Fruit fly (Drosophila melanogaster) whole organism, embryonic: ENCODE measurements around the gene CG31717.
A peak's percentile ranks its signal among the peaks of the same experiment; 100 is the strongest.

Experiments
- Asciz ChIP-seq: fragments of 200-800 bp; sonication (Bioruptor generic); optimal IDR thresholded peaks from 2 replicates; lab custom pipeline; 2017; ENCODE audit warnings: missing biosample characterization, mild to moderate bottlenecking, missing genetic modification characterization, missing genetic modification reagents
- Atf6 ChIP-seq: fragments of 200-800 bp; sonication (Bioruptor generic); IDR thresholded peaks from 2 replicates; pipeline ENCODE4 v1.3.6; 2022; ENCODE audit warnings: missing biosample characterization, missing genetic modification characterization
- B-H1 ChIP-seq: fragments of 200-800 bp; sonication (Bioruptor generic); IDR thresholded peaks from 3 replicates; pipeline ENCODE4 v1.3.6; 2022; ENCODE audit warnings: missing biosample characterization, missing genetic modification characterization
- CG10267 ChIP-seq: fragments of 200-800 bp; sonication (Bioruptor generic); optimal IDR thresholded peaks from 2 replicates; lab custom pipeline; 2018; ENCODE audit warnings: missing biosample characterization, mild to moderate bottlenecking, missing genetic modification characterization, moderate library complexity
- CG10431 ChIP-seq: fragments of 200-800 bp; sonication (Bioruptor generic); optimal IDR thresholded peaks from 3 replicates; lab custom pipeline; 2018; ENCODE audit warnings: missing biosample characterization, mild to moderate bottlenecking, missing genetic modification characterization
- CG10979 ChIP-seq: fragments of 200-800 bp; sonication (Bioruptor generic); optimal IDR thresholded peaks from 2 replicates; lab custom pipeline; 2018; ENCODE audit warnings: missing biosample characterization, mild to moderate bottlenecking, missing genetic modification characterization, moderate library complexity
- CG11695 ChIP-seq: fragments of 200-800 bp; sonication (Bioruptor generic); IDR thresholded peaks from 3 replicates; pipeline ENCODE4 v1.3.6; 2022; ENCODE audit warnings: missing biosample characterization, missing genetic modification characterization
- CG12104 ChIP-seq: fragments of 200-800 bp; sonication (Bioruptor generic); optimal IDR thresholded peaks from 3 replicates; lab custom pipeline; 2016; ENCODE audit warnings: missing biosample characterization, missing genetic modification characterization
- CG15601 ChIP-seq: fragments of 200-800 bp; sonication (Bioruptor generic); optimal IDR thresholded peaks from 3 replicates; lab custom pipeline; 2019; ENCODE audit warnings: missing biosample characterization, mild to moderate bottlenecking, missing genetic modification characterization, moderate library complexity
- CG15696 ChIP-seq: fragments of 200-800 bp; sonication (Bioruptor generic); optimal IDR thresholded peaks from 2 replicates; lab custom pipeline; 2019; ENCODE audit warnings: missing biosample characterization, mild to moderate bottlenecking, missing genetic modification characterization, moderate library complexity
- CG16815 ChIP-seq: fragments of 200-800 bp; sonication (Bioruptor generic); optimal IDR thresholded peaks from 3 replicates; lab custom pipeline; 2017; ENCODE audit warnings: missing biosample characterization, mild to moderate bottlenecking, missing genetic modification characterization
- CG17186 ChIP-seq: fragments of 200-800 bp; sonication (Bioruptor generic); optimal IDR thresholded peaks from 3 replicates; lab custom pipeline; 2017; ENCODE audit warnings: missing biosample characterization, missing genetic modification reagents, missing genetic modification characterization
- CG17328 ChIP-seq: fragments of 200-800 bp; sonication (Bioruptor generic); IDR thresholded peaks from 2 replicates; pipeline ENCODE4 v1.3.6; 2022; ENCODE audit warnings: missing biosample characterization, missing genetic modification characterization
- CG17802 ChIP-seq: fragments of 200-800 bp; sonication (Bioruptor generic); optimal IDR thresholded peaks from 2 replicates; lab custom pipeline; 2018; ENCODE audit warnings: missing biosample characterization, mild to moderate bottlenecking, missing genetic modification characterization, moderate library complexity
- CG18262 ChIP-seq: fragments of 200-800 bp; optimal IDR thresholded peaks from 3 replicates; lab custom pipeline; 2019; ENCODE audit warnings: missing biosample characterization, mild to moderate bottlenecking, missing genetic modification characterization, moderate library complexity
- CG18764 ChIP-seq: fragments of 200-800 bp; sonication (Bioruptor generic); optimal IDR thresholded peaks from 3 replicates; lab custom pipeline; 2016; ENCODE audit warnings: missing biosample characterization, missing genetic modification characterization
- CG2712 ChIP-seq: fragments of 200-800 bp; optimal IDR thresholded peaks from 3 replicates; lab custom pipeline; 2019; ENCODE audit warnings: missing biosample characterization, mild to moderate bottlenecking, missing genetic modification characterization, moderate library complexity
- CG2875 ChIP-seq: fragments of 200-800 bp; sonication (Bioruptor generic); optimal IDR thresholded peaks from 2 replicates; lab custom pipeline; 2017; ENCODE audit warnings: missing biosample characterization, mild to moderate bottlenecking, missing genetic modification characterization, missing genetic modification reagents
- CG3065 ChIP-seq: fragments of 200-800 bp; sonication (Bioruptor generic); optimal IDR thresholded peaks from 2 replicates; lab custom pipeline; 2016; ENCODE audit warnings: missing biosample characterization, missing genetic modification characterization
- CG32767 ChIP-seq: fragments of 200-800 bp; sonication (Bioruptor generic); IDR thresholded peaks from 2 replicates; pipeline ENCODE4 v1.3.6; 2022; ENCODE audit warnings: missing biosample characterization, missing genetic modification characterization
- CG5953 ChIP-seq: fragments of 200-800 bp; sonication (Bioruptor generic); IDR thresholded peaks from 2 replicates; pipeline ENCODE4 v1.3.6; 2022; ENCODE audit warnings: missing biosample characterization, missing genetic modification characterization
- CG6254 ChIP-seq: fragments of 200-800 bp; sonication (Bioruptor generic); optimal IDR thresholded peaks from 3 replicates; lab custom pipeline; 2017; ENCODE audit warnings: mild to moderate bottlenecking, missing biosample characterization, missing genetic modification reagents, missing genetic modification characterization
- CG6689 ChIP-seq: fragments of 200-800 bp; sonication (Bioruptor generic); IDR thresholded peaks from 2 replicates; pipeline ENCODE4 v1.3.6; 2022; ENCODE audit warnings: missing biosample characterization, missing genetic modification characterization
- CG8388 ChIP-seq: fragments of 200-800 bp; sonication (Bioruptor generic); optimal IDR thresholded peaks from 2 replicates; lab custom pipeline; 2019; ENCODE audit warnings: missing biosample characterization, mild to moderate bottlenecking, missing genetic modification characterization, moderate library complexity
- D19B ChIP-seq: fragments of 200-800 bp; sonication (Bioruptor generic); optimal IDR thresholded peaks from 2 replicates; lab custom pipeline; 2017; ENCODE audit warnings: missing biosample characterization, mild to moderate bottlenecking, missing genetic modification characterization
- Drgx ChIP-seq: fragments of 200-800 bp; sonication (Bioruptor generic); IDR thresholded peaks from 2 replicates; pipeline ENCODE4 v1.3.6; 2022; ENCODE audit warnings: missing biosample characterization, missing genetic modification characterization
- Gug ChIP-seq: fragments of 200-800 bp; sonication (Bioruptor generic); IDR thresholded peaks from 4 replicates; pipeline ENCODE4 v1.3.6; 2022; ENCODE audit warnings: missing biosample characterization, missing genetic modification characterization
- HLH3B ChIP-seq: fragments of 200-800 bp; sonication (Bioruptor generic); IDR thresholded peaks from 2 replicates; pipeline ENCODE4 v1.3.6; 2022; ENCODE audit warnings: missing biosample characterization, missing genetic modification characterization
- Pdp1 ChIP-seq, 2 experiments: fragments of 200-800 bp; sonication (Bioruptor generic); optimal IDR thresholded peaks; 3 replicates each; lab custom pipeline; 2016; ENCODE audit warnings: missing biosample characterization in 2 of 2, missing genetic modification characterization in 2 of 2, mild to moderate bottlenecking in 1 of 2, moderate library complexity in 1 of 2
- ara ChIP-seq: fragments of 200-800 bp; sonication (Bioruptor generic); IDR thresholded peaks from 2 replicates; pipeline ENCODE4 v1.3.6; 2022; ENCODE audit warnings: missing biosample characterization, missing genetic modification characterization
- az2 ChIP-seq: fragments of 200-800 bp; sonication (Bioruptor generic); optimal IDR thresholded peaks from 3 replicates; lab custom pipeline; 2016; ENCODE audit warnings: missing biosample characterization, missing genetic modification characterization
- bsh ChIP-seq, 2 experiments: fragments of 200-800 bp; sonication (Bioruptor generic); optimal IDR thresholded peaks; 2 replicates each; lab custom pipeline; 2017 to 2018; ENCODE audit warnings: mild to moderate bottlenecking in 2 of 2, missing biosample characterization in 2 of 2, missing genetic modification characterization in 2 of 2, moderate library complexity in 1 of 2
- corto ChIP-seq: fragments of 200-800 bp; sonication (Bioruptor generic); optimal IDR thresholded peaks from 2 replicates; lab custom pipeline; 2016; ENCODE audit warnings: missing biosample characterization, mild to moderate bottlenecking, missing genetic modification characterization, moderate library complexity
- croc ChIP-seq: fragments of 200-800 bp; sonication (Bioruptor generic); conservative IDR thresholded peaks from 3 replicates; pipeline ENCODE4 v1.3.6; 2022; ENCODE audit warnings: missing biosample characterization, missing genetic modification characterization
- dmrt11E ChIP-seq: fragments of 200-800 bp; sonication (Bioruptor generic); optimal IDR thresholded peaks from 3 replicates; lab custom pipeline; 2018; ENCODE audit warnings: missing biosample characterization, mild to moderate bottlenecking, missing genetic modification characterization, moderate library complexity
- gce ChIP-seq: fragments of 200-800 bp; sonication (Bioruptor generic); IDR thresholded peaks from 3 replicates; pipeline ENCODE4 v1.3.6; 2022; ENCODE audit warnings: missing biosample characterization, missing genetic modification characterization
- hkb ChIP-seq, 2 experiments: fragments of 200-800 bp in 1 of 2; fragments of >200 bp in 1 of 2; sonication (Bioruptor generic) in 1 of 2; IDR thresholded peaks in 1 of 2; optimal IDR thresholded peaks in 1 of 2; 2 replicates each; pipeline versions ENCODE4 v1.3.6 to Lab custom; 2017 to 2022; ENCODE audit warnings: missing biosample characterization in 1 of 2, missing genetic modification characterization in 1 of 2
- insv ChIP-seq, 2 experiments: fragments of 200-800 bp; sonication (Bioruptor generic); optimal IDR thresholded peaks; 3 replicates each; lab custom pipeline; 2016 to 2018; ENCODE audit warnings: missing biosample characterization in 2 of 2, missing genetic modification characterization in 2 of 2
- kah ChIP-seq: fragments of 200-800 bp; sonication (Bioruptor generic); optimal IDR thresholded peaks from 2 replicates; lab custom pipeline; 2018; ENCODE audit warnings: missing biosample characterization, mild to moderate bottlenecking, missing genetic modification characterization
- nerfin-1 ChIP-seq: fragments of 200-800 bp; sonication (Bioruptor generic); optimal IDR thresholded peaks from 3 replicates; lab custom pipeline; 2019; ENCODE audit warnings: missing biosample characterization, mild to moderate bottlenecking, missing genetic modification characterization, moderate library complexity
- nmo ChIP-seq: fragments of 200-800 bp; sonication (Bioruptor generic); optimal IDR thresholded peaks from 2 replicates; lab custom pipeline; 2018; ENCODE audit warnings: missing biosample characterization, mild to moderate bottlenecking, missing genetic modification characterization, moderate library complexity
- nom ChIP-seq: fragments of 200-800 bp; sonication (Bioruptor generic); optimal IDR thresholded peaks from 2 replicates; lab custom pipeline; 2017; ENCODE audit warnings: missing biosample characterization, missing genetic modification characterization, mild to moderate bottlenecking, moderate library complexity, missing genetic modification reagents
- otp ChIP-seq: fragments of 200-800 bp; sonication (Bioruptor generic); IDR thresholded peaks from 3 replicates; pipeline ENCODE4, ENCODE4 v1.3.6; 2022; ENCODE audit warnings: missing biosample characterization, missing genetic modification characterization
- phol ChIP-seq: fragments of 200-800 bp; sonication (Bioruptor generic); optimal IDR thresholded peaks from 3 replicates; lab custom pipeline; 2018; ENCODE audit warnings: missing biosample characterization, mild to moderate bottlenecking, missing genetic modification characterization, moderate library complexity
- sisA ChIP-seq: fragments of 200-800 bp; sonication (Bioruptor generic); IDR thresholded peaks from 2 replicates; pipeline ENCODE4 v1.3.6; 2022; ENCODE audit warnings: missing biosample characterization, missing genetic modification characterization
- stc ChIP-seq: fragments of 200-800 bp; sonication (Bioruptor generic); IDR thresholded peaks from 2 replicates; pipeline ENCODE4 v1.3.6; 2022; ENCODE audit warnings: missing biosample characterization, missing genetic modification characterization
- tin ChIP-seq: fragments of 200-800 bp; sonication (Bioruptor generic); optimal IDR thresholded peaks from 3 replicates; lab custom pipeline; 2016; ENCODE audit warnings: missing biosample characterization, missing genetic modification characterization
- toy ChIP-seq: fragments of 200-800 bp; sonication (Bioruptor generic); IDR thresholded peaks from 2 replicates; pipeline ENCODE4 v1.3.6; 2022; ENCODE audit warnings: missing biosample characterization, missing genetic modification characterization
- wor ChIP-seq: fragments of 200-800 bp; sonication (Bioruptor generic); IDR thresholded peaks from 2 replicates; pipeline ENCODE4 v1.3.6; 2022; ENCODE audit warnings: missing biosample characterization, missing genetic modification characterization

Gene CG31717

dm6 chr2L:10276436-10276835, 25.9 kb downstream of the CG31717 start (continued):
- TF ChIP-seq CG8388 (GFP tag; lab: Kevin White, UChicago) = peak; percentile 46
- no peak for TF ChIP-seq Gug (GFP tag; lab: Robert Waterston, UW)
- peak; percentile 5 for TF ChIP-seq CG18764 (GFP tag; lab: Kevin White, UChicago)
- TF ChIP-seq az2 (GFP tag; lab: Kevin White, UChicago) = peak; percentile 23
- TF ChIP-seq nerfin-1 (tag; lab: Kevin White, UChicago) = peak; percentile 42
- TF ChIP-seq CG6689 (GFP tag; lab: Robert Waterston, UW) = peak; percentile 23
- TF ChIP-seq insv (GFP tag; optimal IDR thresholded peaks at IDR 0.05; lab: Kevin White, UChicago) = no peak
- no peak for TF ChIP-seq D19B (GFP tag; lab: Kevin White, UChicago)
- peak; percentile 37 for TF ChIP-seq phol (tag; lab: Kevin White, UChicago)
- peak; percentile 82 for TF ChIP-seq CG18262
- TF ChIP-seq CG15696 (tag; lab: Kevin White, UChicago) = peak; percentile 13
- TF ChIP-seq CG5953 (GFP tag; lab: Robert Waterston, UW) = 0 out of 2 replicates have a peak, but pooled peaks have one; percentile 16
- no peak for TF ChIP-seq Atf6 (GFP tag; lab: Robert Waterston, UW)
- TF ChIP-seq sisA (GFP tag; lab: Robert Waterston, UW) = no peak
- TF ChIP-seq Pdp1 (GFP tag; optimal IDR thresholded peaks at IDR 0.05; lab: Kevin White, UChicago) = peak in 1 of 2 experiments; percentile 60
- peak; percentile 29 for TF ChIP-seq CG17802 (tag; lab: Kevin White, UChicago)
- TF ChIP-seq Drgx (GFP tag; lab: Robert Waterston, UW) = peak; percentile 74
- TF ChIP-seq Asciz (GFP tag; lab: Kevin White, UChicago) = peak; percentile 75
- peak; percentile 57 for TF ChIP-seq CG10267 (tag; lab: Kevin White, UChicago)
- no peak for TF ChIP-seq CG32767 (GFP tag; lab: Robert Waterston, UW)
- peak; percentile 69 for TF ChIP-seq CG6254 (GFP tag; lab: Kevin White, UChicago)
- no peak for TF ChIP-seq hkb (optimal IDR thresholded peaks at IDR 0.05; lab: Kevin White, UChicago)
- peak; percentile 48 for TF ChIP-seq hkb (GFP tag; IDR thresholded peaks at IDR 0.05; lab: Robert Waterston, UW)
- peak; percentile 41 for TF ChIP-seq nmo (GFP tag; lab: Kevin White, UChicago)
- 0 out of 2 replicates have a peak, but pooled peaks have one; percentile 31 for TF ChIP-seq CG17328
- TF ChIP-seq corto (GFP tag; lab: Kevin White, UChicago) = no peak
- TF ChIP-seq otp (GFP tag; lab: Robert Waterston, UW) = no peak; the same call in 2 of the 3 replicates
- TF ChIP-seq CG11695 (GFP tag; lab: Robert Waterston, UW) = peak; percentile 30; the same call in 1 of the 3 replicates
- TF ChIP-seq CG3065 (GFP tag; lab: Kevin White, UChicago) = no peak
- TF ChIP-seq CG17186 (GFP tag; lab: Kevin White, UChicago) = peak; percentile 17
- TF ChIP-seq CG15601 (tag; lab: Kevin White, UChicago) = peak; percentile 18
- peak; percentile 64 for TF ChIP-seq stc (GFP tag; lab: Robert Waterston, UW)
- peak; percentile 44; the same call in 1 of the 3 replicates for TF ChIP-seq gce (GFP tag; lab: Robert Waterston, UW)
- peak; percentile 29 for TF ChIP-seq CG2875
- TF ChIP-seq dmrt11E (tag; lab: Kevin White, UChicago) = peak; percentile 60
- TF ChIP-seq ara (GFP tag; lab: Robert Waterston, UW) = 0 out of 2 replicates have a peak, but pooled peaks have one; percentile 30
- no peak for TF ChIP-seq CG16815
- peak; percentile 44 for TF ChIP-seq kah (GFP tag; lab: Kevin White, UChicago)
- peak; percentile 46; the same call in 1 of the 2 replicates for TF ChIP-seq HLH3B (GFP tag; lab: Robert Waterston, UW)
- TF ChIP-seq nom (GFP tag; lab: Kevin White, UChicago) = peak; percentile 38
- peak; percentile 10; the same call in 1 of the 3 replicates for TF ChIP-seq B-H1 (GFP tag; lab: Robert Waterston, UW)
- no peak; the same call in 2 of the 3 replicates for TF ChIP-seq croc (GFP tag; lab: Robert Waterston, UW)
- peak; percentile 12; the same call in 1 of the 2 replicates for TF ChIP-seq wor (GFP tag; lab: Robert Waterston, UW)
- TF ChIP-seq CG10431 (GFP tag; lab: Kevin White, UChicago) = peak; percentile 34
- TF ChIP-seq toy (GFP tag; lab: Robert Waterston, UW) = no peak
- TF ChIP-seq CG10979 (tag; lab: Kevin White, UChicago) = peak; percentile 66
- TF ChIP-seq CG12104 (GFP tag; lab: Kevin White, UChicago) = peak; percentile 19
- peak; percentile 78 for TF ChIP-seq CG2712 (tag; lab: Kevin White, UChicago)
- no peak for TF ChIP-seq tin (GFP tag; lab: Kevin White, UChicago)
- peak in 1 of 2 experiments; percentile 42 for TF ChIP-seq bsh (GFP tag; optimal IDR thresholded peaks at IDR 0.05; lab: Kevin White, UChicago)
